Fruit fly (Drosophila melanogaster) whole organism, prepupa: ENCODE measurements around the gene CG4069.
A peak's percentile ranks its signal among the peaks of the same experiment; 100 is the strongest.

ENCODE experiments used
- CG10631 ChIP-seq: fragments of 200-800 bp; sonication (Bioruptor generic); optimal IDR thresholded peaks from 2 replicates; lab custom pipeline; 2016; ENCODE audit warnings: missing biosample characterization, missing genetic modification characterization
- CG10669 ChIP-seq: fragments of 200-800 bp; sonication (Bioruptor generic); optimal IDR thresholded peaks from 3 replicates; lab custom pipeline; 2018; ENCODE audit warnings: missing biosample characterization, mild to moderate bottlenecking, missing genetic modification characterization, moderate library complexity
- CG11294 ChIP-seq: fragments of 200-800 bp; sonication (Bioruptor generic); IDR thresholded peaks from 2 replicates; pipeline ENCODE4 v1.3.6; 2022; ENCODE audit warnings: missing biosample characterization, missing genetic modification characterization
- CG15336 ChIP-seq: fragments of 200-800 bp; sonication (Bioruptor generic); IDR thresholded peaks from 2 replicates; pipeline ENCODE4 v1.3.6; 2022; ENCODE audit warnings: missing biosample characterization, missing genetic modification characterization
- CG16779 ChIP-seq: fragments of 200-800 bp; sonication (Bioruptor generic); optimal IDR thresholded peaks from 3 replicates; lab custom pipeline; 2017; ENCODE audit warnings: missing biosample characterization, mild to moderate bottlenecking, missing genetic modification characterization
- CG3032 ChIP-seq: fragments of 200-800 bp; optimal IDR thresholded peaks from 2 replicates; lab custom pipeline; 2019; ENCODE audit warnings: missing biosample characterization, mild to moderate bottlenecking, missing genetic modification characterization, moderate library complexity
- CG31627 ChIP-seq: fragments of 200-800 bp; sonication (Bioruptor generic); optimal IDR thresholded peaks from 3 replicates; lab custom pipeline; 2016; ENCODE audit warnings: missing biosample characterization, missing genetic modification characterization
- CG34406 ChIP-seq: fragments of 200-800 bp; sonication (Bioruptor generic); optimal IDR thresholded peaks from 3 replicates; lab custom pipeline; 2016; ENCODE audit warnings: missing biosample characterization, missing genetic modification characterization
- CG3919 ChIP-seq: fragments of 200-800 bp; sonication (Bioruptor generic); optimal IDR thresholded peaks from 3 replicates; lab custom pipeline; 2016; ENCODE audit warnings: missing biosample characterization, missing genetic modification characterization
- CG4318 ChIP-seq: fragments of 200-800 bp; sonication (Bioruptor generic); optimal IDR thresholded peaks from 3 replicates; lab custom pipeline; 2017; ENCODE audit warnings: missing biosample characterization, mild to moderate bottlenecking, missing genetic modification characterization
- CG6163 ChIP-seq: fragments of 200-800 bp; sonication (Bioruptor generic); IDR thresholded peaks from 3 replicates; pipeline ENCODE4 v1.3.6; 2022; ENCODE audit warnings: missing biosample characterization, missing genetic modification characterization
- CG6276 ChIP-seq: fragments of 200-800 bp; sonication (Bioruptor generic); optimal IDR thresholded peaks from 2 replicates; lab custom pipeline; 2017; ENCODE audit warnings: missing biosample characterization, mild to moderate bottlenecking, missing genetic modification characterization
- CG6792 ChIP-seq: fragments of 200-800 bp; sonication (Bioruptor generic); optimal IDR thresholded peaks from 3 replicates; lab custom pipeline; 2016; ENCODE audit warnings: missing biosample characterization, missing genetic modification characterization
- CG6808 ChIP-seq: fragments of 200-800 bp; sonication (Bioruptor generic); optimal IDR thresholded peaks from 3 replicates; lab custom pipeline; 2017; ENCODE audit warnings: missing biosample characterization, missing genetic modification characterization, mild to moderate bottlenecking, moderate library complexity, missing genetic modification reagents
- CG6854 ChIP-seq: fragments of 200-800 bp; sonication (Bioruptor generic); optimal IDR thresholded peaks from 2 replicates; lab custom pipeline; 2017; ENCODE audit warnings: missing biosample characterization, mild to moderate bottlenecking, missing genetic modification characterization
- CG7368 ChIP-seq: fragments of 200-800 bp; sonication (Bioruptor generic); optimal IDR thresholded peaks from 3 replicates; lab custom pipeline; 2016; ENCODE audit warnings: missing biosample characterization, missing genetic modification characterization
- CG8119 ChIP-seq: fragments of 200-800 bp; sonication (Bioruptor generic); IDR thresholded peaks from 3 replicates; pipeline ENCODE4 v1.3.6; 2022; ENCODE audit warnings: missing biosample characterization, missing genetic modification characterization
- CG8632 ChIP-seq: fragments of 200-800 bp; sonication (Bioruptor generic); optimal IDR thresholded peaks from 3 replicates; lab custom pipeline; 2016; ENCODE audit warnings: missing biosample characterization, missing genetic modification characterization
- CG9139 ChIP-seq: fragments of 200-800 bp; sonication (Bioruptor generic); optimal IDR thresholded peaks from 3 replicates; lab custom pipeline; 2017; ENCODE audit warnings: missing biosample characterization, mild to moderate bottlenecking, missing genetic modification characterization
- Eip93F ChIP-seq: fragments of 200-800 bp; sonication (Bioruptor generic); optimal IDR thresholded peaks from 2 replicates; lab custom pipeline; 2016; ENCODE audit warnings: missing biosample characterization, mild to moderate bottlenecking, missing genetic modification characterization
- Ets21C ChIP-seq: fragments of 200-800 bp; sonication (Bioruptor generic); optimal IDR thresholded peaks from 3 replicates; lab custom pipeline; 2016; ENCODE audit warnings: missing biosample characterization, missing genetic modification characterization
- Ets96B ChIP-seq: fragments of 200-800 bp; optimal IDR thresholded peaks from 2 replicates; lab custom pipeline; 2019; ENCODE audit warnings: missing biosample characterization, mild to moderate bottlenecking, missing genetic modification characterization, moderate library complexity
- Gug ChIP-seq: fragments of 200-800 bp; sonication (Bioruptor generic); IDR thresholded peaks from 2 replicates; pipeline ENCODE4 v1.3.6; 2022; ENCODE audit warnings: missing biosample characterization, missing genetic modification characterization
- Hr38 ChIP-seq: sonication (Bioruptor generic); optimal IDR thresholded peaks from 2 replicates; lab custom pipeline; 2016; ENCODE audit warnings: missing biosample characterization, missing genetic modification characterization
- Hr39 ChIP-seq: fragments of 200-800 bp; sonication (Bioruptor generic); optimal IDR thresholded peaks from 2 replicates; lab custom pipeline; 2016; ENCODE audit warnings: missing biosample characterization, missing genetic modification characterization
- Hr4 ChIP-seq: fragments of 200-800 bp; sonication (Bioruptor generic); optimal IDR thresholded peaks from 3 replicates; lab custom pipeline; 2016; ENCODE audit warnings: missing biosample characterization, missing genetic modification characterization
- Met ChIP-seq: fragments of 200-800 bp; sonication (Bioruptor generic); optimal IDR thresholded peaks from 3 replicates; lab custom pipeline; 2016; ENCODE audit warnings: missing biosample characterization, missing genetic modification characterization
- OdsH ChIP-seq: fragments of 200-800 bp; sonication (Bioruptor generic); optimal IDR thresholded peaks from 3 replicates; lab custom pipeline; 2016; ENCODE audit warnings: missing biosample characterization, missing genetic modification characterization
- Sox102F ChIP-seq: fragments of 200-800 bp; sonication (Bioruptor generic); optimal IDR thresholded peaks from 2 replicates; lab custom pipeline; 2016; ENCODE audit warnings: missing biosample characterization, mild to moderate bottlenecking, missing genetic modification characterization
- Sox14 ChIP-seq: fragments of 200-800 bp; sonication (Bioruptor generic); optimal IDR thresholded peaks from 3 replicates; lab custom pipeline; 2016; ENCODE audit warnings: missing biosample characterization, missing genetic modification characterization
- Sox15 ChIP-seq: fragments of 200-800 bp; sonication (Bioruptor generic); optimal IDR thresholded peaks from 3 replicates; lab custom pipeline; 2016; ENCODE audit warnings: missing biosample characterization, missing genetic modification characterization
- achi ChIP-seq: fragments of 200-800 bp; sonication (Bioruptor generic); optimal IDR thresholded peaks from 3 replicates; lab custom pipeline; 2016; ENCODE audit warnings: missing biosample characterization, missing genetic modification characterization
- acj6 ChIP-seq: fragments of 200-800 bp; sonication (Bioruptor generic); optimal IDR thresholded peaks from 3 replicates; lab custom pipeline; 2016; ENCODE audit warnings: missing biosample characterization, missing genetic modification characterization
- dac ChIP-seq: fragments of 200-800 bp; sonication (Bioruptor generic); optimal IDR thresholded peaks from 2 replicates; lab custom pipeline; 2017; ENCODE audit warnings: missing biosample characterization, mild to moderate bottlenecking, missing genetic modification characterization
- dsx ChIP-seq: fragments of 200-800 bp; optimal IDR thresholded peaks from 3 replicates; lab custom pipeline; 2019; ENCODE audit warnings: missing biosample characterization, mild to moderate bottlenecking, missing genetic modification characterization, moderate library complexity; ENCODE audit not compliant: poor library complexity, severe bottlenecking
- eg ChIP-seq: fragments of 200-800 bp; sonication (Bioruptor generic); IDR thresholded peaks from 3 replicates; pipeline ENCODE4 v1.3.6; 2022; ENCODE audit warnings: missing biosample characterization, missing genetic modification characterization
- esn ChIP-seq: fragments of 200-800 bp; sonication (Bioruptor generic); optimal IDR thresholded peaks from 2 replicates; lab custom pipeline; 2016; ENCODE audit warnings: missing biosample characterization, mild to moderate bottlenecking, missing genetic modification characterization, moderate library complexity
- fd59A ChIP-seq: fragments of 200-800 bp; sonication (Bioruptor generic); optimal IDR thresholded peaks from 2 replicates; lab custom pipeline; 2017; ENCODE audit warnings: missing biosample characterization, mild to moderate bottlenecking, missing genetic modification characterization, missing genetic modification reagents
- fkh ChIP-seq: fragments of 200-800 bp; sonication (Bioruptor generic); optimal IDR thresholded peaks from 3 replicates; lab custom pipeline; 2017; ENCODE audit warnings: missing biosample characterization, mild to moderate bottlenecking, missing genetic modification characterization, moderate library complexity
- lz ChIP-seq: fragments of 200-800 bp; sonication (Bioruptor generic); optimal IDR thresholded peaks from 3 replicates; lab custom pipeline; 2016; ENCODE audit warnings: missing biosample characterization, missing genetic modification characterization
- net ChIP-seq: fragments of 200-800 bp; sonication (Bioruptor generic); optimal IDR thresholded peaks from 3 replicates; lab custom pipeline; 2016; ENCODE audit warnings: missing biosample characterization, missing genetic modification characterization
- pdm3 ChIP-seq: fragments of 200-800 bp; sonication (Bioruptor generic); optimal IDR thresholded peaks from 3 replicates; lab custom pipeline; 2016; ENCODE audit warnings: missing biosample characterization, missing genetic modification characterization
- salr ChIP-seq, 2 experiments: fragments of 200-800 bp; sonication (Bioruptor generic); optimal IDR thresholded peaks; 3 replicates each; lab custom pipeline; 2016 to 2018; ENCODE audit warnings: missing biosample characterization in 2 of 2, missing genetic modification characterization in 2 of 2, mild to moderate bottlenecking in 1 of 2
- spab ChIP-seq: fragments of 200-800 bp; sonication (Bioruptor generic); optimal IDR thresholded peaks from 2 replicates; lab custom pipeline; 2017; ENCODE audit warnings: missing biosample characterization, mild to moderate bottlenecking, missing genetic modification characterization, missing genetic modification reagents
- ss ChIP-seq, 2 experiments: fragments of 200-800 bp; sonication (Bioruptor generic); optimal IDR thresholded peaks; 2 replicates in 1 of 2; 3 replicates in 1 of 2; lab custom pipeline; 2017 to 2018; ENCODE audit warnings: mild to moderate bottlenecking in 2 of 2, missing biosample characterization in 2 of 2, missing genetic modification characterization in 2 of 2, moderate library complexity in 1 of 2
- svp ChIP-seq: fragments of 200-800 bp; sonication (Bioruptor generic); peaks from one replicate; lab custom pipeline; 2016; ENCODE audit warnings: missing biosample characterization, missing genetic modification characterization
- topi ChIP-seq: fragments of 200-800 bp; sonication (Bioruptor generic); optimal IDR thresholded peaks from 3 replicates; lab custom pipeline; 2016; ENCODE audit warnings: missing biosample characterization, missing genetic modification characterization

The CG4069 gene

dm6 chr3L:12526433-12527113 lies 10.5 kb downstream of the CG4069 start, which contains the start of gene eIF2beta (continued):
- no peak for TF ChIP-seq CG6276 (GFP tag; lab: Kevin White, UChicago)
- no peak for TF ChIP-seq eg (GFP tag; lab: Robert Waterston, UW)
- peak; percentile 74 for TF ChIP-seq Met
- TF ChIP-seq pdm3 (GFP tag; lab: Kevin White, UChicago), result peak; percentile 65
- TF ChIP-seq svp (GFP tag; lab: Kevin White, UChicago), result peak; percentile 67
- no peak for TF ChIP-seq CG10669 (GFP tag; lab: Kevin White, UChicago)
- peak; percentile 62 for TF ChIP-seq net (GFP tag; lab: Kevin White, UChicago)
- TF ChIP-seq CG3032 (tag; lab: Kevin White, UChicago), result no peak
- TF ChIP-seq CG34406 (GFP tag; lab: Kevin White, UChicago), result peak; percentile 14

dm6 chr3L:12523941-12524340 lies 13.2 kb downstream of the CG4069 start, which contains the start of the genes ver and Gcn5:
ver (plus strand) TSS chr3L:12523987.
Gcn5 (minus strand) TSS chr3L:12524014.
- TF ChIP-seq Eip93F (GFP tag; lab: Kevin White, UChicago), result peak; percentile 90
- TF ChIP-seq pdm3 (GFP tag; lab: Kevin White, UChicago), result peak; percentile 98
- peak; percentile 82 for TF ChIP-seq CG9139 (GFP tag; lab: Kevin White, UChicago)
- peak; percentile 94 for TF ChIP-seq Ets21C (GFP tag; lab: Kevin White, UChicago)
- peak; percentile 98 for TF ChIP-seq CG6163 (GFP tag; lab: Robert Waterston, UW)
- peak; percentile 98 for TF ChIP-seq Sox102F (GFP tag; lab: Kevin White, UChicago)
- TF ChIP-seq Ets96B (tag; lab: Kevin White, UChicago), result peak; percentile 91
- peak; percentile 97 for TF ChIP-seq Met
- peak; percentile 98 for TF ChIP-seq esn (GFP tag; lab: Kevin White, UChicago)
- TF ChIP-seq Hr38, result peak; percentile 12
- TF ChIP-seq CG6276 (GFP tag; lab: Kevin White, UChicago), result peak; percentile 96
- peak; percentile 91 to 95 for TF ChIP-seq salr (GFP tag; optimal IDR thresholded peaks at IDR 0.05; lab: Kevin White, UChicago)
- peak; percentile 93 for TF ChIP-seq CG6854
- TF ChIP-seq Hr4 (GFP tag; lab: Kevin White, UChicago), result peak; percentile 97
- TF ChIP-seq ss (GFP tag; optimal IDR thresholded peaks at IDR 0.05; lab: Kevin White, UChicago), result peak; percentile 92
- peak; percentile 95 for TF ChIP-seq Sox15 (GFP tag; lab: Kevin White, UChicago)
- TF ChIP-seq topi (GFP tag; lab: Kevin White, UChicago), result peak; percentile 98
- peak; percentile 97 for TF ChIP-seq CG3919 (GFP tag; lab: Kevin White, UChicago)
- peak; percentile 94 for TF ChIP-seq CG6792 (GFP tag; lab: Kevin White, UChicago)
- peak; percentile 98 for TF ChIP-seq OdsH (GFP tag; lab: Kevin White, UChicago)
- TF ChIP-seq CG6808 (GFP tag; lab: Kevin White, UChicago), result peak; percentile 91
- TF ChIP-seq spab (GFP tag; lab: Kevin White, UChicago), result peak; percentile 89
- peak; percentile 97 for TF ChIP-seq Hr39 (GFP tag; lab: Kevin White, UChicago)
- peak; percentile 97 for TF ChIP-seq CG31627 (GFP tag; lab: Kevin White, UChicago)
- TF ChIP-seq CG16779, result peak; percentile 90
- peak; percentile 96 for TF ChIP-seq Gug
- peak; percentile 97 for TF ChIP-seq CG34406 (GFP tag; lab: Kevin White, UChicago)
- peak; percentile 98 for TF ChIP-seq acj6 (GFP tag; lab: Kevin White, UChicago)
- peak; percentile 97 for TF ChIP-seq CG15336
- TF ChIP-seq fd59A (GFP tag; lab: Kevin White, UChicago), result peak; percentile 87
- peak; percentile 96 for TF ChIP-seq CG10631
- peak; percentile 99 for TF ChIP-seq svp (GFP tag; lab: Kevin White, UChicago)
- TF ChIP-seq CG4318, result peak; percentile 94
- TF ChIP-seq dsx (GFP tag; lab: Kevin White, UChicago), result peak; percentile 90
- peak; percentile 98 for TF ChIP-seq lz
- TF ChIP-seq CG11294, result peak; percentile 95
- TF ChIP-seq achi (GFP tag; lab: Kevin White, UChicago), result peak; percentile 97
- TF ChIP-seq eg (GFP tag; lab: Robert Waterston, UW), result peak; percentile 98
- peak; percentile 97 for TF ChIP-seq CG8632 (GFP tag; lab: Kevin White, UChicago)
- peak; percentile 94 for TF ChIP-seq CG3032 (tag; lab: Kevin White, UChicago)
- TF ChIP-seq CG8119 (GFP tag; lab: Robert Waterston, UW), result peak; percentile 96
- peak; percentile 88 for TF ChIP-seq dac (GFP tag; lab: Kevin White, UChicago)
- peak; percentile 89 for TF ChIP-seq CG7368 (GFP tag; lab: Kevin White, UChicago)
- peak; percentile 98 for TF ChIP-seq Sox14 (GFP tag; lab: Kevin White, UChicago)
- peak; percentile 71 for TF ChIP-seq fkh
- peak; percentile 94 for TF ChIP-seq CG10669 (GFP tag; lab: Kevin White, UChicago)
